Fruit fly (Drosophila melanogaster) Kc167 (cell line): ENCODE results near the gene robo3.

Experiments used
- Myc ChIP-seq: fragments of >200 bp; optimal IDR thresholded peaks from 2 replicates; lab custom pipeline; 2017; ENCODE audit warnings: missing external identifiers
- Sin3A ChIP-seq: fragments of >200 bp; optimal IDR thresholded peaks from 2 replicates; lab custom pipeline; 2018; ENCODE audit warnings: missing external identifiers
- h ChIP-seq: fragments of >200 bp; optimal IDR thresholded peaks from 3 replicates; lab custom pipeline; 2018; ENCODE audit warnings: missing external identifiers
- insv ChIP-seq: fragments of >200 bp; optimal IDR thresholded peaks from 3 replicates; lab custom pipeline; 2018; ENCODE audit warnings: missing external identifiers
- psq ChIP-seq: fragments of >200 bp; optimal IDR thresholded peaks from 2 replicates; lab custom pipeline; 2017; ENCODE audit warnings: missing external identifiers
- ttk ChIP-seq: sonication (Bioruptor generic); optimal IDR thresholded peaks from 2 replicates; lab custom pipeline; 2017; ENCODE audit warnings: missing external identifiers

The robo3 gene

DNA sequence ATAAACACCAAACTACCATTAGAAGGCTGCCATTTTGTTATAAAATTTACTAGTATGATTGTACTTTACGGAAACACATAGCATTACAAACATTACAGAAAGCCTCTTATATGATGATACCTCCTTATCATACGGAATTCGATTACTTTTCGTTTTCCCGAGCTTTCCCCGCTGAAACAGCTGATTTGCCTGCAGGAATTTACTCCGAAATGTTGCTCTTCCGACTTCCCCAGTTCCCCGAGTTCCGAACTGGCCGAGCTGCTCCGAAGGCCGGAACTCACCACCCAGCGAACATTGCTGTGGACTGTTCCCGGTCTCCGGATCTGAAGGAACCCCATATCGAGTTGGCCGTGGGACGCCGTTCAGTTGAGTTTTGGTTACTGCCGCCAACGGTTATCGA lies at the start of gene robo3:
Gene robo3 (plus strand): TSS at position 379 of the 400 bp plus-strand sequence.
- TF ChIP-seq Myc: no peak
- TF ChIP-seq ttk (lab: Kevin White, UChicago): no peak
- no peak for TF ChIP-seq h (lab: Kevin White, UChicago)
- TF ChIP-seq psq (lab: Kevin White, UChicago): no peak
- TF ChIP-seq insv: no peak
- no peak for TF ChIP-seq Sin3A (lab: Kevin White, UChicago)

DNA sequence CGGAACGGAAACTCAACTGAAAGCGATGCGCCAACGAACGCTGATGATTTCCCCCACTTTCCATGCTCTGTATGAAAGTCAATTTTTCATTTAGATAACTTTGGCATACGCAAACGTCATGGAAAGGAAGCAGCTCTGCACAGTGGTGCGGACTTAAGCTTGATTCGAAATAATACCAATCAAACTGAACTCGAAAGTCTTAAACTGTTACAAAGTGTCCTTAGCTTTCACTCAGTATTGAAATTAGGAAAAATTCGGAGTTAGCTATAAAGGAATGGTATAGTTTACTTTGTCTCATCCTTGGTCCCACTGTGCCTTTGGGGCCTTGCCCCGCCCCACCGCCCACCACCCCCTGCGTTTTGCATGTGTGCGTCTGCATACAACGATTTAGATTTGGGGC lies 48.8 kb upstream of the robo3 start:
- no peak for TF ChIP-seq Myc
- no peak for TF ChIP-seq h (lab: Kevin White, UChicago)
- TF ChIP-seq insv: no peak
- no peak for TF ChIP-seq ttk (lab: Kevin White, UChicago)
- no peak for TF ChIP-seq psq (lab: Kevin White, UChicago)
- no peak for TF ChIP-seq Sin3A (lab: Kevin White, UChicago)

DNA sequence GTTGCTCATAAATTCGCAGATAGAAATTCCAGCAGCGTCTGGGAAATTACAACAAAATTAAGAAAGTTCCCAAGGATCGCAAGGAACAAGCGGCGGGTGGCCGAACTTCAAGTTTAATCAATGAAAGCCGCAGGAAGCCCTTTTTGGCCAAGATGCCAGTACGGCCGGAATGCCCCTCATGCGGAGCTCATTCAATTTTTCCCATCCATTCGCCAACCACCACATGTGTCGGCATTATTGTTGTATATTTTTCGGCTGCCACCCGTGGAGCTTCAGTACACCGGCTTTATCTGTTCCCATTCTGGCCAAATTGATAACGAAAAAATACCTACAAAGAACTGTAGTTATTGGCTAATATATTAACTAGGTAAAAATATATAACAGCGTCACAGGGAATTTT lies 44.7 kb upstream of the robo3 start:
- no peak for TF ChIP-seq ttk (lab: Kevin White, UChicago)
- no peak for TF ChIP-seq Sin3A (lab: Kevin White, UChicago)
- TF ChIP-seq h (lab: Kevin White, UChicago): no peak
- TF ChIP-seq insv: no peak
- TF ChIP-seq psq (lab: Kevin White, UChicago): no peak

DNA sequence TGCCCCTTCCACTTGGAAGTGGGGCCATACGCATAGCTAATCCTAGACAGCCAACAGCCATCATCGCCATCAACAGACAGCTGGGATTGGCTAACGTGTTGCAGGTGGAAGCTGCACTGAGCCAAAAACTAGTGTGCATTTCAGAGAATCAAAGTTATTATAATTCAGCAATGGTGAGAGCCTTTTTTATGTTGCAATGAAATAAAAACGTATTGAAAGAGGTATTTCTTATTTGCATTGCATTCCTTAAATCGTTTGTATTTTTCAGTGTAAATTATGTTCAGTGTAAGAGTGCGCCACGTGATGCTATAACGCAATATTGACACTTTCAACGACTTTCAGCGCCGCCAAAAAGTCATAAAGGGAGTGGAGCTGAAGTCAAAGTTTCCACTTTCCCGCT lies 42.6 kb upstream of the robo3 start:
- TF ChIP-seq insv (no peak), Sin3A (lab: Kevin White, UChicago) (no peak)

DNA sequence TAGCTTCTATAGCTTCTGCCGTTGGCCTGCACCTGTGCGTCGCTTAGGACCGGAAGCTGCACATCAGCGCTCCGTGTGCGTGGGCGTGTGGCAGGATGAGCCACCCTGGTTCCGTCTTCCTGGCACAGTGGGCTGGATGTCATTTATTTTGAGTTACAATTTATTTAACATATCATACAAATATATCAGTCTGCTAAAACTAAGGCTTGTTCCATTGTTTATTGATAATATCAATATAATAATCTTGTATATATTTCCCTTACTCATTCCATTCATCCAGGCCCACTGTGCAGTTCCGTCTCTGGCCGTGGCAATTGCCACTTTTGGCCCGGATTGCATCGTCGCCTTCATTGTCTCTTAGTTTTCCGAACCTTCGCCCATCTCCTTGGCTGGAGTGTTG lies 41.8 kb upstream of the robo3 start:
- TF ChIP-seq insv (no peak), h (lab: Kevin White, UChicago) (no peak), ttk (lab: Kevin White, UChicago) (no peak), Myc (no peak), psq (lab: Kevin White, UChicago) (no peak), Sin3A (lab: Kevin White, UChicago) (no peak)

DNA sequence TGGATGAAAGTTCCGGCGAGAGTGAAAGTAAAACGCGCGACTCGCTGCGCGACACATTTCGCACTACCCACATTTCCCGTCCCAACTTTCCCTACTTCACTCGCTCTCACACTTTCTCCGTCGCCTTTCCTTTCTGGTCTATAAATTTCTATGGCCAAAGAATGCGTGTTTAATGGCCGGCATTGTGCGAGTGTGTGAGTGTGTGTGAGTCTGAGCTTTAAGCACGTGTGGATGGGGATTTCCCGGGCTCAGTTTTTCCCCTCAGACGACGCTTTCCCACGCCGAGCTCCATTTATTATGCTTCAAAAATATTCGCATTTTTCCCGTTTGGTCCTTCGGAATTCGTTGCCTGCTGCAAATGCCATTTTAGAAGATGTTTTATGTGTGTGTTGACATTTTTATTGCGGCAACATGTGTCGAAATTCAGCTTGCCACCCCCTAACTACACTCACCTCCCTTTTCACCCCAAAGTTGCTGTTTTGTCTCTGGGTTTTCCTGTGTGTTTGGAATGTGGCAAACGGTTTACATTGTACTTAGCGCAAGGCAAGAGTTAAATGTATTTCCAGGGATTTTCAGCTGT lies 39.1 kb upstream of the robo3 start:
- no peak for TF ChIP-seq h (lab: Kevin White, UChicago)
- no peak for TF ChIP-seq Myc
- no peak for TF ChIP-seq insv
- TF ChIP-seq ttk (lab: Kevin White, UChicago): no peak
- no peak for TF ChIP-seq Sin3A (lab: Kevin White, UChicago)

DNA sequence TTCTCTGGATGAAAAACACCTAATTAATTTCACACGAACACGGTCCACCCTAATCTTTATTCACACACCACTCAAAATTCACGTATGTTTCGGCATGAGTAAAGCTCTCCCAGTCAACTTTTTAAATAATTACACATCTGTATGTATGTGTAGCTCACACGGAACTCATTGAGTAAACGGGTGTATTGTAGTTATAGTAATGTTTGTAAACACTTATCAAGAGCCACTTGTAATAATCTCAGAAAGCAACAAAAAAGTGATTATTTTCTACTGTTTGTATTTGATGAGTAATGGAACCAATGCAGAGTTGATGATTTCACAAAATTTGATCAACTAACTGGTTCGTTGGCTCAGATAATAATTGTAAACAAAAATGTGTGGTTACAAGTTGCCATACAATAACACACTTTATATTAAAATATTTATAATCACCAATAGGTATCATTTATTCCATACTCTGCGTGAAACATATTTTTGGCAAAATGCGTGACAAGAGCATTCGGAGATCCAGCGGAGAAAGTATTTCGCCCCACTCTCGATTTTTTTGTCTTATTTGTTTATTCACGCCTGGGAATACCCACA lies 38.2 kb upstream of the robo3 start:
- TF ChIP-seq Sin3A (lab: Kevin White, UChicago) (no peak), psq (lab: Kevin White, UChicago) (no peak), ttk (lab: Kevin White, UChicago) (no peak), h (lab: Kevin White, UChicago) (no peak), Myc (no peak), insv (no peak)

DNA sequence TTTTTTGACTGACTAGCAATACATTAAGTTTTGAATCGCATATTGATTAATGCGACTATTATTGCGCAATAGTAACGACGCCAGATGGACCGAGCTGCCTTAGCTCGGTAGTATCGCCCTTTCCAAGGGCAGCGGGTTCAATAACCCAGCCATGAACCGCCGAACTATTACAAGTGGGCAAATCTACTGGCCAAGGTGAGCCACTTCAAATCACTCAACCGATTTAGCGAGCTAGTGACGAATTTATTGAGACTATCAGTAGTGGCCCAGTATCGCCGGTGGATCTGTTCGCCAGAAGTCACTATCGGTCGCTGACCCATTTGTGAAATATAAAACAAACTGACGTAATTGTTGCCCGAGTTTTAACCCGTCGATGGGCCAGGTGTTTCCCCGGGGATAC lies 37.7 kb upstream of the robo3 start:
- no peak for TF ChIP-seq Sin3A (lab: Kevin White, UChicago)
- TF ChIP-seq h (lab: Kevin White, UChicago): no peak
- TF ChIP-seq psq (lab: Kevin White, UChicago): no peak
- TF ChIP-seq insv: no peak
- TF ChIP-seq ttk (lab: Kevin White, UChicago): no peak
- no peak for TF ChIP-seq Myc

DNA sequence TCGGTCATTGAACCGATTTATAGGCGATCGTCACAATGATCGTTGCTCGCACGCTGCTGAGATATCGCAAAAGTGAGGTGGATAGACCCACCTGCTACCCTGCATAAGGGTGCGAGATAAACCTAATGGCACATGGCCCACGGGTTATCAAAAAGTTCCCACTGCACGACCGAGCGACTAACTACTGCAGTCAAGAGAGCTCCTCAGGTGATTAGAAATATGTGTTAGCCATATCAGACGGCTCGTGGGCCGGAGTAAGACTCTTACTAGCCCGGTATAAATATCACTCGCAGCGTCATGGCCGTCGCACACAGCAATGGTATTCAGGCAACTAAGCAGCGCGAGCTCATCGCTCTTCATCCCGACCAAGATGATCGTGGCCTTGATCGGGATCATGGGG lies 37.2 kb upstream of the robo3 start, which contains the start of gene CG42329:
Gene CG42329 (plus strand): TSS at position 301 of the 400 bp plus-strand sequence.
- TF ChIP-seq psq (lab: Kevin White, UChicago) (no peak), Myc (no peak), ttk (lab: Kevin White, UChicago) (no peak), h (lab: Kevin White, UChicago) (no peak), insv (no peak), Sin3A (lab: Kevin White, UChicago) (no peak)

DNA sequence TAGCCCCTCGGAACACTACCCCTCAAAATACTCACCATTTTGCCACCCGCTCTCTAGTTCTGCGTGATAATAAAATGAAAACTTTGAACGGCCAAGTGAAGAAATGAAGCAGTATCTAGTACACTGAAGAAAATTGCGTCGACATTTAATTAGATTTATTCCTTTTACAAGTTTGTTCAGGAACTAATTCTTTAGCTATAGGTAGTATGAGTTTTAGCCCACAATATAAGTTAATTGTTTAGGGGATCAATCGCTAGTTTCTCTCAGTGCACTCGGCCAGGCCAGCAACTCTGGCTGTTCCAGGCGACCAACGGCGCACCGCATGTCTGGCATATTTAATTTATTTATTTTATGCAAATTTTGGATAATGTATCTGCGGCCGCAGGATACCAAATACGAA lies 25.5 kb upstream of the robo3 start:
- TF ChIP-seq Myc (no peak), Sin3A (lab: Kevin White, UChicago) (no peak), h (lab: Kevin White, UChicago) (no peak)

DNA sequence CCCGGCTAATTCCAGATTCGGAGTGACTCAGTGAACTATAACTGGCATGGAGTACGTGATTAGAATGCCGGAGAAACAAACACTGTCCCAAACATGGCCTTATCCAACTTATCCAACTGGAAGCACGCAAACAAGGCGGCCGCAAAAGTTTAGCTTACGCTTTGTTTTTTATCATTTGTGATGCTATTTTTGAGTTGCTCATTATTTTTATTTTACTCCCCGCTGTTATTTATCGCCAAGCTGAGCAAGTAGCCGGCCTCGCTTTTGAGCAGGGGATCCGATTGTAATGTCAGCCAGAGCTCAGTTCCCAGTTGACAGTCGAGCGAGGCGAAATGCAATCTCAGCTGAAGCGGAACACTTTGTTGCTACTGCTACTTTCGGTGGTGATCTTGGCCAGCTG lies 16.5 kb upstream of the robo3 start, which contains the start of gene CG5397:
Gene CG5397 (plus strand): TSS at position 301 of the 400 bp plus-strand sequence.
- TF ChIP-seq insv: no peak
- TF ChIP-seq Myc: no peak
- TF ChIP-seq psq (lab: Kevin White, UChicago): no peak
- TF ChIP-seq Sin3A (lab: Kevin White, UChicago): no peak
- no peak for TF ChIP-seq ttk (lab: Kevin White, UChicago)
- TF ChIP-seq h (lab: Kevin White, UChicago): no peak

DNA sequence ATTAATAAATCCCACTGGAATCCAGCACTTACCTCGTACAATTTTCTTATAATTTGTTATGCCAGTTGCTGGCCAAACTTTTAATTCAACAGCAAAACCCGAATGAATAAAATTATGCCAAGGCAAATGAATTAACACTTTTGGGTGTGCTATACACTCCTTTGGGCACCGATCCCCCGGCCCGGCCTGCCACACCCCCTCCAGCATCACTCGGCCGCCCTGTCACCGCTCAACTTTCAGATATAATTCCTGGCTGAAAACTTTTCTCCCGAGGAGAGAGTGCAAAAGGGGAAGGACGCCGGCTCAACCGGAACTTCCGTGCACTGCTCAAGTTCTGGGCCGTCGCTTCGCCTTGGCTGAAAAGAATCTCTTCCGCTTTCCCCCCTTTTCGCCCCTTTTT lies 3.0 kb upstream of the robo3 start:
- TF ChIP-seq Sin3A (lab: Kevin White, UChicago): no peak
- no peak for TF ChIP-seq Myc
- no peak for TF ChIP-seq insv
- no peak for TF ChIP-seq h (lab: Kevin White, UChicago)
- no peak for TF ChIP-seq ttk (lab: Kevin White, UChicago)
- TF ChIP-seq psq (lab: Kevin White, UChicago): no peak

DNA sequence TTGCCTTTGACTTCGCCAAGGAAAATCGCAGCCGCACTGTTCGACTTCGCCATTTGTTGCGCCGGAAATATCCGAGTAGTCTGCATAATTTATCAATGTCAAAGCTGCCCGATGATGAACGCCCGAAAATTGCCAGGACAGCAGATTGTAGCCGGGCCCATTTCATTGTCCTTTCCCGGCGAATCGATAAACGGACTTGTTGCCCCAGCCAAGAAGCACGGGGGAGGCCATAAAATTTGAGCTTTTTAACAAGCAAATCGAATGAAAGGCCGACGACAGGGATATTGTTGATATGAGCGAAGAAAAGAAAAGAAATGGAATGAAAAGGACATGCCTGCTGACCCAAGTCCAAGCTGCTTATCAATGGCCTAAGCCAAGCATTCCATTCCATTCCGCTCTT lies 6.5 kb downstream of the robo3 start:
- TF ChIP-seq Myc: no peak
